Fruit fly (Drosophila melanogaster): Measurements from ENCODE around the gene CG14223.

- TF ChIP-seq mam (GFP tag; optimal IDR thresholded peaks at IDR 0.05) = no peak
- TF ChIP-seq stc (GFP tag; IDR thresholded peaks at IDR 0.05) = no peak
- TF ChIP-seq CG1792 (GFP tag; optimal IDR thresholded peaks at IDR 0.05) = no peak
- TF ChIP-seq CG13894 (tag; optimal IDR thresholded peaks at IDR 0.05) = peak; percentile 61
- peak; percentile 51 for TF ChIP-seq MBD-R2 (GFP tag; IDR thresholded peaks at IDR 0.05)
- TF ChIP-seq ftz-f1 (GFP tag; optimal IDR thresholded peaks at IDR 0.05) = no peak
- no peak for TF ChIP-seq slp2 (GFP tag; optimal IDR thresholded peaks at IDR 0.05)
- no peak for TF ChIP-seq ind (GFP tag; optimal IDR thresholded peaks at IDR 0.05)
- no peak for TF ChIP-seq fru (optimal IDR thresholded peaks at IDR 0.05)
- no peak for TF ChIP-seq Asciz (GFP tag; optimal IDR thresholded peaks at IDR 0.05)
- TF ChIP-seq Bgb (GFP tag; IDR thresholded peaks at IDR 0.05; ENCODE audit: partially characterized antibody) = 0 out of 2 replicates have a peak, but pooled peaks have one; percentile 6
- TF ChIP-seq nom (GFP tag; optimal IDR thresholded peaks at IDR 0.05) = no peak
- no peak for TF ChIP-seq kni (GFP tag; optimal IDR thresholded peaks at IDR 0.05)
Measured at dm6 chrX:19696845-19697244, 33.1 kb upstream of the CG14223 start, which contains the start of gene Cdc42.

Data from whole organism, embryonic.